Worm (Caenorhabditis elegans) whole organism, young adult: ENCODE measurements around the gene F49F1.14.

Experiments used
- B0019.2 ChIP-seq: fragments of 200-800 bp; sonication (Bioruptor generic); conservative IDR thresholded peaks from 2 replicates; pipeline ENCODE4 v1.3.6; 2022; ENCODE audit warnings: missing genetic modification reagents, missing genetic modification characterization, missing compliant biosample characterization
- B0261.1 ChIP-seq: sonication (generic microtip); optimal IDR thresholded peaks from 2 replicates; lab custom pipeline; 2016; ENCODE audit warnings: mild to moderate bottlenecking, missing genetic modification characterization, moderate library complexity, missing compliant biosample characterization
- F55B11.4 ChIP-seq: sonication (generic microtip); optimal IDR thresholded peaks from 2 replicates; lab custom pipeline; 2016; ENCODE audit warnings: missing compliant biosample characterization, missing genetic modification characterization, borderline replicate concordance; ENCODE audit not compliant: insufficient read depth
- F57A8.1 ChIP-seq: fragments of 200-800 bp; sonication (Bioruptor generic); optimal IDR thresholded peaks from 2 replicates; lab custom pipeline; 2018; ENCODE audit warnings: mild to moderate bottlenecking, missing genetic modification characterization, moderate library complexity, missing compliant biosample characterization
- ama-1 ChIP-seq, 3 experiments: fragments of 150-350 bp in 1 of 3; sonication (generic microtip) in 2 of 3; optimal IDR thresholded peaks; 2 replicates each; lab custom pipeline; 2014 to 2018; ENCODE audit warnings: missing biosample characterization in 2 of 3, missing genetic modification characterization in 2 of 3, missing genetic modification reagents in 2 of 3
- ceh-58 ChIP-seq: fragments of 200-800 bp; sonication (Bioruptor generic); IDR thresholded peaks from 2 replicates; pipeline ENCODE4 v1.3.6; 2022; ENCODE audit warnings: missing genetic modification characterization, missing compliant biosample characterization
- chd-7 ChIP-seq: sonication (generic microtip); optimal IDR thresholded peaks from 2 replicates; lab custom pipeline; 2016; ENCODE audit warnings: mild to moderate bottlenecking, missing genetic modification characterization, moderate library complexity, missing compliant biosample characterization
- lsl-1 ChIP-seq: fragments of 200-800 bp; sonication (Bioruptor generic); optimal IDR thresholded peaks from 2 replicates; lab custom pipeline; 2018; ENCODE audit warnings: mild to moderate bottlenecking, missing genetic modification characterization, moderate library complexity, missing compliant biosample characterization
- madf-3 ChIP-seq: fragments of 200-800 bp; sonication (Bioruptor generic); IDR thresholded peaks from 2 replicates; pipeline ENCODE4 v1.3.6; 2022; ENCODE audit warnings: missing genetic modification reagents, missing genetic modification characterization, missing compliant biosample characterization
- nfya-2 ChIP-seq: fragments of 200-800 bp; sonication (Bioruptor generic); IDR thresholded peaks from 2 replicates; pipeline ENCODE4 v1.3.6; 2022; ENCODE audit warnings: missing genetic modification reagents, missing genetic modification characterization, missing compliant biosample characterization
- snpc-4 ChIP-seq, 5 experiments: fragments of 150-350 bp in 1 of 5; sonication (generic microtip) in 4 of 5; optimal IDR thresholded peaks; 2 replicates each; lab custom pipeline; 2014 to 2018; ENCODE audit warnings: missing genetic modification characterization in 5 of 5, missing biosample characterization in 3 of 5, antibody characterized with exemption in 2 of 5, mild to moderate bottlenecking in 2 of 5, missing compliant biosample characterization in 2 of 5, missing genotype in 2 of 5, moderate library complexity in 2 of 5, missing genetic modification reagents in 1 of 5
- xnd-1 ChIP-seq: sonication (generic microtip); optimal IDR thresholded peaks from 2 replicates; lab custom pipeline; 2016; ENCODE audit warnings: missing genotype, missing genetic modification reagents, missing genetic modification characterization, missing compliant biosample characterization
- ztf-28 ChIP-seq: fragments of 200-800 bp; sonication (Bioruptor generic); IDR thresholded peaks from 2 replicates; pipeline ENCODE4 v1.3.6; 2022; ENCODE audit warnings: missing genetic modification reagents, missing genetic modification characterization, missing compliant biosample characterization

DNA sequence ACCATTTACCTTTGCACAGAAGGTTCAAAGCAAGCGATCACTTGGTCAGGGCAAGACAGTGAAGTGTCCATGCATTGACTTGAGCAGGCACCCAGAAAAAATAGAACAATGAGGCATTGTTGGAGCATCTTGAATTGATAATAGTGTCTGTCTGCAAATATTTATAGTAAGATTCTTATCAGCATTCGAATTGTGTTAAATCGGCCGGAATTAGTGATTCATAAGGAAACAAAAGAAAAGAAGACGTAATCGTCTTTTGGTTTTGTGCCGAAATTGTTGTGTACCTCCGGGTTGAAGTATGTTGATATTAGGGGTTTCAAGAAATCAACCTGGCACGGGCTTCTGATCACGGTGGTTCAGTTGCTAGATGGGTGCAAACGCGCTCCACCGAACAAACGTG, 8.0 kb upstream of the F49F1.14 start, which contains the start of gene F49F1.5:
- TF ChIP-seq ceh-58 (GFP tag; lab: Robert Waterston, UW) (no peak), lsl-1 (GFP tag; lab: Kevin White, UChicago) (no peak), snpc-4 (GFP tag; optimal IDR thresholded peaks at IDR 0.05; lab: Kevin White, UChicago) (no peak), snpc-4 (tag; optimal IDR thresholded peaks at IDR 0.05; lab: Kevin White, UChicago) (no peak), B0261.1 (no peak), chd-7 (no peak), madf-3 (GFP tag; lab: Robert Waterston, UW) (no peak), F57A8.1 (GFP tag; lab: Kevin White, UChicago) (no peak), xnd-1 (tag; lab: Kevin White, UChicago) (no peak), B0019.2 (GFP tag; lab: Robert Waterston, UW) (no peak), ztf-28 (no peak), F55B11.4 (tag; lab: Kevin White, UChicago) (no peak), ama-1 (optimal IDR thresholded peaks at IDR 0.05; lab: Kevin White, UChicago) (no peak), ama-1 (GFP tag; optimal IDR thresholded peaks at IDR 0.05; lab: Kevin White, UChicago) (no peak), nfya-2 (no peak)
